Worm (Caenorhabditis elegans): ENCODE measurements around the gene T19H12.15.

- TF ChIP-seq attf-4 (tag; optimal IDR thresholded peaks at IDR 0.05) (no peak), lsy-2 (tag; optimal IDR thresholded peaks at IDR 0.05) (no peak), unc-39 (tag; optimal IDR thresholded peaks at IDR 0.05) (no peak), zip-2 (tag; optimal IDR thresholded peaks at IDR 0.05) (no peak)
Observed at ce11 chrV:4865364-4865763, 13.8 kb downstream of the T19H12.15 start, which contains the start of gene srd-32.

Data from whole organism, L4 larva.